Fruit fly (Drosophila melanogaster) whole organism, embryonic: Measurements from ENCODE around the gene htk.
A peak's percentile ranks its signal among the peaks of the same experiment; 100 is the strongest.

Experiments
- Atf3 ChIP-seq: fragments of 200-800 bp; sonication (Bioruptor generic); optimal IDR thresholded peaks from 3 replicates; lab custom pipeline; 2016; ENCODE audit warnings: missing biosample characterization, missing genetic modification characterization
- Bgb ChIP-seq: fragments of 200-800 bp; sonication (Bioruptor generic); IDR thresholded peaks from 2 replicates; pipeline ENCODE4 v1.3.6; 2022; ENCODE audit warnings: missing biosample characterization, missing genetic modification characterization; ENCODE audit not compliant: partially characterized antibody
- CG10959 ChIP-seq: fragments of 200-800 bp; sonication (Bioruptor generic); IDR thresholded peaks from 2 replicates; pipeline ENCODE4 v1.3.6; 2022; ENCODE audit warnings: missing biosample characterization, missing genetic modification characterization
- CG12769 ChIP-seq: fragments of 200-800 bp; sonication (Bioruptor generic); optimal IDR thresholded peaks from 2 replicates; lab custom pipeline; 2019; ENCODE audit warnings: missing biosample characterization, mild to moderate bottlenecking, missing genetic modification characterization, moderate library complexity
- CG13624 ChIP-seq: fragments of 200-800 bp; sonication (Bioruptor generic); optimal IDR thresholded peaks from 2 replicates; lab custom pipeline; 2016; ENCODE audit warnings: missing biosample characterization, missing genetic modification characterization
- CG13894 ChIP-seq: fragments of 200-800 bp; sonication (Bioruptor generic); optimal IDR thresholded peaks from 3 replicates; lab custom pipeline; 2018; ENCODE audit warnings: missing biosample characterization, mild to moderate bottlenecking, missing genetic modification characterization, moderate library complexity
- CG14860 ChIP-seq: fragments of 200-800 bp; sonication (Bioruptor generic); IDR thresholded peaks from 3 replicates; pipeline ENCODE4 v1.3.6; 2022; ENCODE audit warnings: missing biosample characterization, missing genetic modification characterization; ENCODE audit not compliant: partially characterized antibody
- CG15011 ChIP-seq: fragments of 200-800 bp; sonication (Bioruptor generic); optimal IDR thresholded peaks from 3 replicates; lab custom pipeline; 2018; ENCODE audit warnings: missing biosample characterization, mild to moderate bottlenecking, missing genetic modification characterization
- CG17612 ChIP-seq: fragments of 200-800 bp; sonication (Bioruptor generic); IDR thresholded peaks from 2 replicates; pipeline ENCODE4 v1.3.6; 2022; ENCODE audit warnings: missing biosample characterization, missing genetic modification characterization
- CG18619 ChIP-seq: fragments of 200-800 bp; sonication (Bioruptor generic); optimal IDR thresholded peaks from 3 replicates; lab custom pipeline; 2017; ENCODE audit warnings: missing biosample characterization, mild to moderate bottlenecking, missing genetic modification characterization
- CG3995 ChIP-seq: fragments of 200-800 bp; sonication (Bioruptor generic); optimal IDR thresholded peaks from 3 replicates; lab custom pipeline; 2016; ENCODE audit warnings: missing biosample characterization, missing genetic modification characterization
- CG4360 ChIP-seq: fragments of 200-800 bp; sonication (Bioruptor generic); IDR thresholded peaks from 2 replicates; pipeline ENCODE4 v1.3.6; 2022; ENCODE audit warnings: missing biosample characterization, missing genetic modification characterization
- CG7271 ChIP-seq: fragments of 200-800 bp; sonication (Bioruptor generic); optimal IDR thresholded peaks from 2 replicates; lab custom pipeline; 2018; ENCODE audit warnings: missing biosample characterization, mild to moderate bottlenecking, missing genetic modification characterization, moderate library complexity
- CG8290 ChIP-seq, 3 experiments: fragments of 200-800 bp; sonication (Bioruptor generic); optimal IDR thresholded peaks; 2 replicates each; lab custom pipeline; 2016 to 2019; ENCODE audit warnings: missing biosample characterization in 3 of 3, missing genetic modification characterization in 3 of 3, mild to moderate bottlenecking in 2 of 3, moderate library complexity in 1 of 3
- Deaf1 ChIP-seq: fragments of 200-800 bp; optimal IDR thresholded peaks from 3 replicates; lab custom pipeline; 2019; ENCODE audit warnings: missing biosample characterization, mild to moderate bottlenecking, missing genetic modification characterization, moderate library complexity
- Dip3 ChIP-seq: fragments of 200-800 bp; sonication (Bioruptor generic); optimal IDR thresholded peaks from 3 replicates; lab custom pipeline; 2016; ENCODE audit warnings: missing biosample characterization, missing genetic modification characterization
- Dll ChIP-seq: fragments of 200-800 bp; sonication (Bioruptor generic); IDR thresholded peaks from 4 replicates; pipeline ENCODE4 v1.3.6; 2022; ENCODE audit warnings: missing biosample characterization, missing genetic modification characterization; ENCODE audit not compliant: partially characterized antibody
- E2f2 ChIP-seq: fragments of 200-800 bp; sonication (Bioruptor generic); IDR thresholded peaks from 2 replicates; pipeline ENCODE4 v1.3.6; 2022; ENCODE audit warnings: missing biosample characterization, missing genetic modification characterization
- Ets65A ChIP-seq: fragments of 200-800 bp; sonication (Bioruptor generic); peaks from one replicate; lab custom pipeline; 2016; ENCODE audit warnings: missing biosample characterization, missing genetic modification characterization
- Hmr ChIP-seq: fragments of 200-800 bp; sonication (Bioruptor generic); optimal IDR thresholded peaks from 3 replicates; lab custom pipeline; 2017; ENCODE audit warnings: mild to moderate bottlenecking, missing biosample characterization, missing genetic modification reagents, missing genetic modification characterization
- Hmx ChIP-seq: fragments of 200-800 bp; sonication (Bioruptor generic); optimal IDR thresholded peaks from 2 replicates; lab custom pipeline; 2016; ENCODE audit warnings: missing biosample characterization, missing genetic modification characterization
- Med ChIP-seq: fragments of 200-800 bp; sonication (Bioruptor generic); peaks from one replicate; lab custom pipeline; 2016; ENCODE audit warnings: missing biosample characterization, missing genetic modification characterization, mild to moderate bottlenecking, inconsistent platforms, moderate library complexity
- Myb ChIP-seq: fragments of 200-800 bp; sonication (Bioruptor generic); optimal IDR thresholded peaks from 2 replicates; lab custom pipeline; 2016; ENCODE audit warnings: missing biosample characterization, missing genetic modification characterization
- Ptx1 ChIP-seq: fragments of 200-800 bp; sonication (Bioruptor generic); IDR thresholded peaks from 2 replicates; pipeline ENCODE4 v1.3.6; 2022; ENCODE audit warnings: missing biosample characterization, missing genetic modification characterization
- Sox100B ChIP-seq: fragments of 200-800 bp; sonication (Bioruptor generic); optimal IDR thresholded peaks from 3 replicates; lab custom pipeline; 2018; ENCODE audit warnings: missing biosample characterization, mild to moderate bottlenecking, missing genetic modification characterization
- TFAM ChIP-seq: fragments of 200-800 bp; sonication (Bioruptor generic); optimal IDR thresholded peaks from 2 replicates; lab custom pipeline; 2017; ENCODE audit warnings: missing biosample characterization, missing genetic modification characterization, inconsistent platforms
- Trl ChIP-seq, 3 experiments: fragments of >200 bp in 2 of 3; fragments of 200-800 bp in 1 of 3; sonication (Bioruptor generic) in 1 of 3; optimal IDR thresholded peaks; 2 replicates in 1 of 3; 3 replicates in 2 of 3; lab custom pipeline; 2016 to 2017; ENCODE audit warnings: missing biosample characterization in 1 of 3, missing genetic modification characterization in 1 of 3
- abd-A ChIP-seq: fragments of 200-800 bp; sonication (Bioruptor generic); optimal IDR thresholded peaks from 3 replicates; lab custom pipeline; 2019; ENCODE audit warnings: missing biosample characterization, mild to moderate bottlenecking, missing genetic modification characterization, moderate library complexity
- aop ChIP-seq: fragments of 200-800 bp; sonication (Bioruptor generic); IDR thresholded peaks from 2 replicates; pipeline ENCODE4 v1.3.6; 2022; ENCODE audit warnings: missing biosample characterization, missing genetic modification characterization
- bbx ChIP-seq: fragments of 200-800 bp; sonication (Bioruptor generic); IDR thresholded peaks from 2 replicates; pipeline ENCODE4 v1.3.6; 2022; ENCODE audit warnings: missing biosample characterization, missing genetic modification characterization; ENCODE audit not compliant: partially characterized antibody
- cg ChIP-seq: fragments of 200-800 bp; sonication (Bioruptor generic); optimal IDR thresholded peaks from 3 replicates; lab custom pipeline; 2019; ENCODE audit warnings: missing biosample characterization, mild to moderate bottlenecking, missing genetic modification characterization, moderate library complexity
- chinmo ChIP-seq: fragments of 200-800 bp; sonication (Bioruptor generic); IDR thresholded peaks from 4 replicates; pipeline ENCODE4 v1.3.6; 2022; ENCODE audit warnings: missing biosample characterization, missing genetic modification characterization; ENCODE audit not compliant: partially characterized antibody
- emc ChIP-seq: fragments of 200-800 bp; sonication (Bioruptor generic); optimal IDR thresholded peaks from 2 replicates; lab custom pipeline; 2016; ENCODE audit warnings: missing biosample characterization, missing genetic modification characterization
- gsb-n ChIP-seq: fragments of 200-800 bp; sonication (Bioruptor generic); optimal IDR thresholded peaks from 3 replicates; lab custom pipeline; 2018; ENCODE audit warnings: missing biosample characterization, mild to moderate bottlenecking, missing genetic modification characterization
- ind ChIP-seq: fragments of 200-800 bp; sonication (Bioruptor generic); optimal IDR thresholded peaks from 3 replicates; lab custom pipeline; 2016; ENCODE audit warnings: missing biosample characterization, missing genetic modification characterization
- inv ChIP-seq: fragments of 200-800 bp; sonication (Bioruptor generic); IDR thresholded peaks from 2 replicates; pipeline ENCODE4 v1.3.6; 2022; ENCODE audit warnings: missing biosample characterization, missing genetic modification characterization; ENCODE audit not compliant: partially characterized antibody
- lov ChIP-seq, 2 experiments: fragments of 200-800 bp in 1 of 2; fragments of >200 bp in 1 of 2; sonication (Bioruptor generic) in 1 of 2; IDR thresholded peaks in 1 of 2; optimal IDR thresholded peaks in 1 of 2; 2 replicates in 1 of 2; 3 replicates in 1 of 2; pipeline versions ENCODE4 v1.3.6 to Lab custom; 2017 to 2022; ENCODE audit warnings: missing biosample characterization in 1 of 2, missing genetic modification characterization in 1 of 2
- nerfin-1 ChIP-seq: fragments of 200-800 bp; sonication (Bioruptor generic); optimal IDR thresholded peaks from 3 replicates; lab custom pipeline; 2019; ENCODE audit warnings: missing biosample characterization, mild to moderate bottlenecking, missing genetic modification characterization, moderate library complexity
- otp ChIP-seq: fragments of 200-800 bp; sonication (Bioruptor generic); IDR thresholded peaks from 3 replicates; pipeline ENCODE4, ENCODE4 v1.3.6; 2022; ENCODE audit warnings: missing biosample characterization, missing genetic modification characterization
- psq ChIP-seq: fragments of 200-800 bp; sonication (Bioruptor generic); optimal IDR thresholded peaks from 2 replicates; lab custom pipeline; 2017; ENCODE audit warnings: missing biosample characterization, missing genetic modification characterization
- slbo ChIP-seq: fragments of 200-800 bp; sonication (Bioruptor generic); IDR thresholded peaks from 2 replicates; pipeline ENCODE4 v1.3.6; 2022; ENCODE audit warnings: missing biosample characterization, missing genetic modification characterization
- sna ChIP-seq: fragments of 200-800 bp; sonication (Bioruptor generic); IDR thresholded peaks from 2 replicates; pipeline ENCODE4 v1.3.6; 2022; ENCODE audit warnings: missing biosample characterization, missing genetic modification characterization; ENCODE audit not compliant: partially characterized antibody
- sr ChIP-seq: fragments of 200-800 bp; sonication (Bioruptor generic); IDR thresholded peaks from 3 replicates; pipeline ENCODE4 v1.3.6; 2022; ENCODE audit warnings: missing biosample characterization, missing genetic modification characterization
- stwl ChIP-seq: fragments of 200-800 bp; sonication (Bioruptor generic); optimal IDR thresholded peaks from 3 replicates; lab custom pipeline; 2018; ENCODE audit warnings: missing biosample characterization, mild to moderate bottlenecking, missing genetic modification characterization, moderate library complexity
- unc-4 ChIP-seq: fragments of 200-800 bp; sonication (Bioruptor generic); IDR thresholded peaks from 2 replicates; pipeline ENCODE4 v1.3.6; 2022; ENCODE audit warnings: missing biosample characterization, missing genetic modification characterization; ENCODE audit not compliant: partially characterized antibody

The htk gene

dm6 chrX:18813049-18813448 lies 30.4 kb upstream of the htk start, which contains the start of gene CG42450 (continued):
- no peak for TF ChIP-seq CG7271 (tag; lab: Kevin White, UChicago)
- peak; percentile 1 for TF ChIP-seq Hmr (GFP tag; lab: Kevin White, UChicago)

dm6 chrX:18814373-18814772 lies 29.1 kb upstream of the htk start:
- TF ChIP-seq Dip3 (GFP tag; lab: Kevin White, UChicago) (no peak), abd-A (tag; lab: Kevin White, UChicago) (peak; percentile 3), CG12769 (tag; lab: Kevin White, UChicago) (peak; percentile 9), Sox100B (GFP tag; lab: Kevin White, UChicago) (no peak), CG10959 (GFP tag; lab: Robert Waterston, UW) (no peak), Ets65A (GFP tag; lab: Kevin White, UChicago) (peak; percentile 22), aop (GFP tag; lab: Robert Waterston, UW) (no peak), gsb-n (no peak), chinmo (GFP tag; lab: Robert Waterston, UW) (0 out of 4 replicates have a peak, but pooled peaks have one; percentile 20), cg (GFP tag; lab: Kevin White, UChicago) (peak; percentile 70), CG4360 (peak; percentile 71), Deaf1 (tag; lab: Kevin White, UChicago) (peak; percentile 6), CG3995 (no peak), Trl (optimal IDR thresholded peaks at IDR 0.05; lab: Kevin White, UChicago) (peak in 1 of 2 experiments; percentile 32), Trl (GFP tag; optimal IDR thresholded peaks at IDR 0.05; lab: Kevin White, UChicago) (no peak), psq (GFP tag; lab: Kevin White, UChicago) (no peak), ind (GFP tag; lab: Kevin White, UChicago) (no peak), slbo (GFP tag; lab: Robert Waterston, UW) (no peak), emc (no peak), sr (GFP tag; lab: Robert Waterston, UW) (peak; percentile 8; the same call in 1 of the 3 replicates), CG18619 (no peak), CG8290 (GFP tag; optimal IDR thresholded peaks at IDR 0.05; lab: Kevin White, UChicago) (no peak), CG8290 (tag; optimal IDR thresholded peaks at IDR 0.05; lab: Kevin White, UChicago) (peak in 1 of 2 experiments; percentile 14), Med (GFP tag; lab: Kevin White, UChicago) (peak; percentile 42), Atf3 (GFP tag; lab: Kevin White, UChicago) (no peak), lov (optimal IDR thresholded peaks at IDR 0.05; lab: Kevin White, UChicago) (no peak), lov (GFP tag; IDR thresholded peaks at IDR 0.05; lab: Robert Waterston, UW) (no peak), CG13894 (tag; lab: Kevin White, UChicago) (peak; percentile 4), CG14860 (no peak), Hmx (no peak), Ptx1 (GFP tag; lab: Robert Waterston, UW) (no peak)

- TF ChIP-seq CG17612 (GFP tag; lab: Robert Waterston, UW) (peak; percentile 77), CG13624 (GFP tag; lab: Kevin White, UChicago) (no peak), otp (GFP tag; lab: Robert Waterston, UW) (no peak), CG8290 (GFP tag; optimal IDR thresholded peaks at IDR 0.05; lab: Kevin White, UChicago) (peak; percentile 96), CG8290 (tag; optimal IDR thresholded peaks at IDR 0.05; lab: Kevin White, UChicago) (peak; percentile 78 to 99)
Observed at dm6 chrX:18814944-18815343, 28.5 kb upstream of the htk start.

- TF ChIP-seq sna (GFP tag; lab: Robert Waterston, UW), result peak; percentile 70
- no peak for TF ChIP-seq TFAM
- no peak for TF ChIP-seq CG15011 (GFP tag; lab: Kevin White, UChicago)
- peak; percentile 76 for TF ChIP-seq Dll (GFP tag; lab: Robert Waterston, UW)
- peak; percentile 52 for TF ChIP-seq inv
- TF ChIP-seq unc-4 (GFP tag; lab: Robert Waterston, UW), result peak; percentile 61
- TF ChIP-seq stwl (tag; lab: Kevin White, UChicago), result peak; percentile 98
- peak; percentile 79 for TF ChIP-seq Bgb (GFP tag; lab: Robert Waterston, UW)
- no peak for TF ChIP-seq nerfin-1 (tag; lab: Kevin White, UChicago)
- peak; percentile 70 for TF ChIP-seq bbx
- TF ChIP-seq E2f2 (GFP tag; lab: Robert Waterston, UW), result peak; percentile 81
- TF ChIP-seq Myb (GFP tag; lab: Kevin White, UChicago), result peak; percentile 54
Observed at dm6 chrX:18830396-18830795, 13.1 kb upstream of the htk start, which contains the start of gene CG7101. Gene CG7101, plus strand, starts transcription at chrX:18830591.
